Fruit fly (Drosophila melanogaster): ENCODE results near the gene Cp15.
A peak's percentile ranks its signal among the peaks of the same experiment; 100 is the strongest.

Cp15 gene

DNA sequence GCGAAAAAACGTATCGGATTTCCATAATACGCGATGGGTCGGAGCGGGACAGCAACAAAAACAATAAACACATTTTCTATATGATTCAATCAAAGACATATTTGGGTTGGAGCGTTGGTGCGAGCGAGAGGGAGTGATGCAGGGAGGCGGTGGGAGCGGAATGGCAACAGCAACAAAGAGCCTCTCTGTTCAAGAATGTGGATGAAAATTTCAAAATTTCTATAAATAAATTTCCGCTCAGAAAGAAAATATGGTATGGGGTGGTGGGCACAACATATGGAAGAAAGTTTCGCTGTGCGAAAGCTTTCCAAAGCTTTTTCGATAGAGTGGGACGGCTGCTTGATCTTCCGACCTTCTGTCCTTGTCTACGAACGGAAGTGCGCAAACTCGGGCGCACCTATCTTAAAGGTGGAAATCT is 12.8 kb downstream of the Cp15 start (continued):
- TF ChIP-seq pb (GFP tag; optimal IDR thresholded peaks at IDR 0.05) (no peak), CG10979 (tag; optimal IDR thresholded peaks at IDR 0.05) (no peak), CG6654 (GFP tag; optimal IDR thresholded peaks at IDR 0.05) (no peak), Dek (tag; optimal IDR thresholded peaks at IDR 0.05) (no peak), GATAe (GFP tag; conservative IDR thresholded peaks at IDR 0.05) (no peak), CG14860 (GFP tag; IDR thresholded peaks at IDR 0.05; ENCODE audit: partially characterized antibody) (no peak), CG17186 (GFP tag; optimal IDR thresholded peaks at IDR 0.05) (no peak), Sry-δ (GFP tag; optimal IDR thresholded peaks at IDR 0.05) (no peak), gcm2 (GFP tag; optimal IDR thresholded peaks at IDR 0.05) (no peak), Meics (GFP tag; optimal IDR thresholded peaks at IDR 0.05) (peak; percentile 65), unc-4 (GFP tag; IDR thresholded peaks at IDR 0.05; ENCODE audit: partially characterized antibody) (no peak), z (GFP tag; IDR thresholded peaks at IDR 0.05) (peak; percentile 77), CG10147 (GFP tag; optimal IDR thresholded peaks at IDR 0.05) (no peak), CG2678 (tag; optimal IDR thresholded peaks at IDR 0.05) (no peak), Sry-β (GFP tag; optimal IDR thresholded peaks at IDR 0.05) (no peak), CG18011 (GFP tag; optimal IDR thresholded peaks at IDR 0.05) (no peak), E2f1 (GFP tag; IDR thresholded peaks at IDR 0.05) (no peak), exex (tag; optimal IDR thresholded peaks at IDR 0.05) (no peak), CG7357 (GFP tag; IDR thresholded peaks at IDR 0.05) (no peak), CG1792 (GFP tag; optimal IDR thresholded peaks at IDR 0.05) (no peak), sim (GFP tag; IDR thresholded peaks at IDR 0.05) (no peak), Dp (GFP tag; optimal IDR thresholded peaks at IDR 0.05) (no peak), hth (optimal IDR thresholded peaks at IDR 0.05) (no peak), CG12236 (GFP tag; optimal IDR thresholded peaks at IDR 0.05) (no peak), dysf (GFP tag; IDR thresholded peaks at IDR 0.05) (0 out of 3 replicates have a peak, but pooled peaks have one; percentile 7), CG1233 (GFP tag; optimal IDR thresholded peaks at IDR 0.05) (peak; percentile 24), CG17912 (GFP tag; optimal IDR thresholded peaks at IDR 0.05) (peak; percentile 53), wek (GFP tag; optimal IDR thresholded peaks at IDR 0.05) (peak; percentile 48), Tbp (GFP tag; optimal IDR thresholded peaks at IDR 0.05) (no peak), Ada2b (GFP tag; IDR thresholded peaks at IDR 0.05) (no peak), TFAM (GFP tag; optimal IDR thresholded peaks at IDR 0.05) (no peak), ase (GFP tag; IDR thresholded peaks at IDR 0.05) (no peak), bowl (GFP tag; IDR thresholded peaks at IDR 0.05) (no peak), Camta (GFP tag; optimal IDR thresholded peaks at IDR 0.05) (no peak), CG7786 (GFP tag; optimal IDR thresholded peaks at IDR 0.05) (no peak), PHDP (tag; optimal IDR thresholded peaks at IDR 0.05) (peak; percentile 47), vvl (GFP tag; IDR thresholded peaks at IDR 0.05) (peak; percentile 59; the same call in 1 of the 2 replicates), CG4360 (GFP tag; IDR thresholded peaks at IDR 0.05) (no peak), NfI (GFP tag; optimal IDR thresholded peaks at IDR 0.05) (peak; percentile 65), ttk (GFP tag; IDR thresholded peaks at IDR 0.05) (no peak; the same call in 1 of the 2 replicates), CG3163 (GFP tag; optimal IDR thresholded peaks at IDR 0.05) (no peak), lola (GFP tag; optimal IDR thresholded peaks at IDR 0.05) (no peak), Ets97D (GFP tag; optimal IDR thresholded peaks at IDR 0.05) (peak; percentile 94), CG9437 (GFP tag; optimal IDR thresholded peaks at IDR 0.05) (peak; percentile 39), Hr3 (GFP tag; optimal IDR thresholded peaks at IDR 0.05) (no peak), emc (GFP tag; optimal IDR thresholded peaks at IDR 0.05) (no peak), CG18764 (GFP tag; optimal IDR thresholded peaks at IDR 0.05) (no peak), seq (GFP tag; IDR thresholded peaks at IDR 0.05) (no peak; the same call in 1 of the 2 replicates), br (optimal IDR thresholded peaks at IDR 0.05) (no peak), ham (GFP tag; IDR thresholded peaks at IDR 0.05) (no peak), tgo (GFP tag; IDR thresholded peaks at IDR 0.05) (no peak), CG16813 (GFP tag; IDR thresholded peaks at IDR 0.05; ENCODE audit: partially characterized antibody) (no peak)

Measured in whole organism, embryonic.